Worm (Caenorhabditis elegans) whole organism, mixed stage, embryonic: ENCODE data around the gene sft-4.
A peak's percentile ranks its signal among the peaks of the same experiment; 100 is the strongest.

Source experiments
- elt-3 ChIP-seq: fragments of 150-350 bp; optimal IDR thresholded peaks from 2 replicates; lab custom pipeline; 2014; ENCODE audit warnings: missing biosample characterization, missing genetic modification characterization
- mab-5 ChIP-seq: fragments of 150-350 bp; optimal IDR thresholded peaks from 2 replicates; lab custom pipeline; 2014; ENCODE audit warnings: missing biosample characterization, missing genetic modification characterization
- pha-4 ChIP-seq: fragments of 150-350 bp; optimal IDR thresholded peaks from 2 replicates; lab custom pipeline; 2018; ENCODE audit warnings: missing biosample characterization, missing genetic modification reagents, missing genetic modification characterization
- snpc-4 ChIP-seq: fragments of 150-350 bp; optimal IDR thresholded peaks from 2 replicates; lab custom pipeline; 2014; ENCODE audit warnings: missing biosample characterization, missing genetic modification characterization
- sptf-1 ChIP-seq: sonication (generic microtip); optimal IDR thresholded peaks from 2 replicates; lab custom pipeline; 2017; ENCODE audit warnings: mild to moderate bottlenecking, missing genetic modification characterization, moderate library complexity, missing compliant biosample characterization
- unc-62 ChIP-seq: fragments of 150-350 bp; optimal IDR thresholded peaks from 2 replicates; lab custom pipeline; 2014; ENCODE audit warnings: missing biosample characterization, missing genetic modification reagents, missing genetic modification characterization
- zip-8 ChIP-seq: fragments of 150-350 bp; optimal IDR thresholded peaks from 2 replicates; lab custom pipeline; 2014; ENCODE audit warnings: missing biosample characterization, missing genetic modification characterization

ce11 chrX:5799229-5799628, 18.7 kb upstream of the sft-4 start:
- no peak for TF ChIP-seq pha-4 (tag; lab: Kevin White, UChicago)
- no peak for TF ChIP-seq mab-5 (tag; lab: Kevin White, UChicago)
- TF ChIP-seq snpc-4 (tag; lab: Kevin White, UChicago) = no peak
- no peak for TF ChIP-seq sptf-1 (tag; lab: Kevin White, UChicago)
- peak; percentile 71 for TF ChIP-seq unc-62 (GFP tag; lab: Kevin White, UChicago)
- TF ChIP-seq elt-3 = no peak
- TF ChIP-seq zip-8 (tag; lab: Kevin White, UChicago) = no peak
